Fruit fly (Drosophila melanogaster) whole organism, embryonic: Measurements from ENCODE around the gene barr.
A peak's percentile ranks its signal among the peaks of the same experiment; 100 is the strongest.

Experiments used
- Awh ChIP-seq: fragments of 200-800 bp; sonication (Bioruptor generic); IDR thresholded peaks from 2 replicates; pipeline ENCODE4, ENCODE4 v1.3.6; 2022; ENCODE audit warnings: missing biosample characterization, missing genetic modification characterization
- Bdp1 ChIP-seq: fragments of 200-800 bp; sonication (Bioruptor generic); optimal IDR thresholded peaks from 3 replicates; lab custom pipeline; 2016; ENCODE audit warnings: missing biosample characterization, missing genetic modification characterization
- Blimp-1 ChIP-seq: fragments of 200-800 bp; sonication (Bioruptor generic); optimal IDR thresholded peaks from 3 replicates; lab custom pipeline; 2018; ENCODE audit warnings: missing biosample characterization, missing genetic modification characterization, mild to moderate bottlenecking, moderate library complexity, missing genetic modification reagents
- CG10267 ChIP-seq: fragments of 200-800 bp; sonication (Bioruptor generic); optimal IDR thresholded peaks from 2 replicates; lab custom pipeline; 2018; ENCODE audit warnings: missing biosample characterization, mild to moderate bottlenecking, missing genetic modification characterization, moderate library complexity
- CG10274 ChIP-seq: fragments of 200-800 bp; sonication (Bioruptor generic); optimal IDR thresholded peaks from 3 replicates; lab custom pipeline; 2017; ENCODE audit warnings: missing biosample characterization, mild to moderate bottlenecking, missing genetic modification characterization
- CG10366 ChIP-seq: fragments of 200-800 bp; sonication (Bioruptor generic); IDR thresholded peaks from 2 replicates; pipeline ENCODE4 v1.3.6; 2022; ENCODE audit warnings: missing biosample characterization, missing genetic modification characterization
- CG12769 ChIP-seq: fragments of 200-800 bp; sonication (Bioruptor generic); optimal IDR thresholded peaks from 2 replicates; lab custom pipeline; 2019; ENCODE audit warnings: missing biosample characterization, mild to moderate bottlenecking, missing genetic modification characterization, moderate library complexity
- CG13287 ChIP-seq: fragments of 200-800 bp; sonication (Bioruptor generic); IDR thresholded peaks from 2 replicates; pipeline ENCODE4 v1.3.6; 2022; ENCODE audit warnings: missing biosample characterization, missing genetic modification characterization; ENCODE audit not compliant: partially characterized antibody
- CG14014 ChIP-seq: fragments of 200-800 bp; sonication (Bioruptor generic); IDR thresholded peaks from 2 replicates; pipeline ENCODE4 v1.3.6; 2022; ENCODE audit warnings: missing biosample characterization, missing genetic modification characterization
- CG14860 ChIP-seq: fragments of 200-800 bp; sonication (Bioruptor generic); IDR thresholded peaks from 3 replicates; pipeline ENCODE4 v1.3.6; 2022; ENCODE audit warnings: missing biosample characterization, missing genetic modification characterization; ENCODE audit not compliant: partially characterized antibody
- CG17359 ChIP-seq: fragments of 200-800 bp; sonication (Bioruptor generic); optimal IDR thresholded peaks from 3 replicates; lab custom pipeline; 2018; ENCODE audit warnings: missing biosample characterization, mild to moderate bottlenecking, missing genetic modification characterization, moderate library complexity
- CG18764 ChIP-seq: fragments of 200-800 bp; sonication (Bioruptor generic); optimal IDR thresholded peaks from 3 replicates; lab custom pipeline; 2016; ENCODE audit warnings: missing biosample characterization, missing genetic modification characterization
- CG32767 ChIP-seq: fragments of 200-800 bp; sonication (Bioruptor generic); IDR thresholded peaks from 2 replicates; pipeline ENCODE4 v1.3.6; 2022; ENCODE audit warnings: missing biosample characterization, missing genetic modification characterization
- CG4328 ChIP-seq: fragments of 200-800 bp; sonication (Bioruptor generic); optimal IDR thresholded peaks from 3 replicates; lab custom pipeline; 2017; ENCODE audit warnings: missing biosample characterization, missing genetic modification reagents, missing genetic modification characterization
- CG4730 ChIP-seq: fragments of 200-800 bp; sonication (Bioruptor generic); IDR thresholded peaks from 2 replicates; pipeline ENCODE4 v1.3.6; 2022; ENCODE audit warnings: missing biosample characterization, missing genetic modification characterization
- CG5953 ChIP-seq: fragments of 200-800 bp; sonication (Bioruptor generic); IDR thresholded peaks from 2 replicates; pipeline ENCODE4 v1.3.6; 2022; ENCODE audit warnings: missing biosample characterization, missing genetic modification characterization
- CG6272 ChIP-seq: fragments of 200-800 bp; sonication (Bioruptor generic); IDR thresholded peaks from 2 replicates; pipeline ENCODE4 v1.3.6; 2022; ENCODE audit warnings: missing biosample characterization, missing genetic modification characterization
- CG6765 ChIP-seq: fragments of 200-800 bp; sonication (Bioruptor generic); optimal IDR thresholded peaks from 3 replicates; lab custom pipeline; 2017; ENCODE audit warnings: missing biosample characterization, mild to moderate bottlenecking, missing genetic modification characterization
- CG9437 ChIP-seq: fragments of 200-800 bp; sonication (Bioruptor generic); optimal IDR thresholded peaks from 2 replicates; lab custom pipeline; 2018; ENCODE audit warnings: missing biosample characterization, mild to moderate bottlenecking, missing genetic modification characterization
- Chrac-16 ChIP-seq: fragments of 200-800 bp; sonication (Bioruptor generic); optimal IDR thresholded peaks from 3 replicates; lab custom pipeline; 2016; ENCODE audit warnings: missing biosample characterization, missing genetic modification characterization
- Dek ChIP-seq: fragments of 200-800 bp; sonication (Bioruptor generic); optimal IDR thresholded peaks from 3 replicates; lab custom pipeline; 2019; ENCODE audit warnings: missing biosample characterization, mild to moderate bottlenecking, missing genetic modification characterization, moderate library complexity
- Doc2 ChIP-seq: fragments of 200-800 bp; sonication (Bioruptor generic); IDR thresholded peaks from 2 replicates; pipeline ENCODE4 v1.3.6; 2022; ENCODE audit warnings: missing biosample characterization, missing genetic modification characterization
- E2f1 ChIP-seq: fragments of 200-800 bp; sonication (Bioruptor generic); IDR thresholded peaks from 2 replicates; pipeline ENCODE4 v1.3.6; 2022; ENCODE audit warnings: missing biosample characterization, missing genetic modification characterization
- E2f2 ChIP-seq: fragments of 200-800 bp; sonication (Bioruptor generic); IDR thresholded peaks from 2 replicates; pipeline ENCODE4 v1.3.6; 2022; ENCODE audit warnings: missing biosample characterization, missing genetic modification characterization
- Fer2 ChIP-seq: fragments of 200-800 bp; sonication (Bioruptor generic); optimal IDR thresholded peaks from 2 replicates; lab custom pipeline; 2018; ENCODE audit warnings: missing biosample characterization, mild to moderate bottlenecking, missing genetic modification characterization, moderate library complexity
- GATAe ChIP-seq: fragments of 200-800 bp; sonication (Bioruptor generic); conservative IDR thresholded peaks from 2 replicates; pipeline ENCODE4 v1.3.6; 2022; ENCODE audit warnings: missing biosample characterization, missing genetic modification characterization
- Hr3 ChIP-seq: fragments of 200-800 bp; sonication (Bioruptor generic); optimal IDR thresholded peaks from 3 replicates; lab custom pipeline; 2016; ENCODE audit warnings: missing biosample characterization, missing genetic modification characterization
- Hr39 ChIP-seq: fragments of >200 bp; optimal IDR thresholded peaks from 2 replicates; lab custom pipeline; 2017
- MBD-R2 ChIP-seq: fragments of 200-800 bp; sonication (Bioruptor generic); IDR thresholded peaks from 2 replicates; pipeline ENCODE4 v1.3.6; 2022; ENCODE audit warnings: missing biosample characterization, missing genetic modification characterization
- Neu2 ChIP-seq: fragments of 200-800 bp; sonication (Bioruptor generic); optimal IDR thresholded peaks from 3 replicates; lab custom pipeline; 2016; ENCODE audit warnings: missing biosample characterization, missing genetic modification characterization, borderline replicate concordance
- Oli ChIP-seq: fragments of 200-800 bp; sonication (Bioruptor generic); optimal IDR thresholded peaks from 2 replicates; lab custom pipeline; 2018; ENCODE audit warnings: missing biosample characterization, mild to moderate bottlenecking, missing genetic modification characterization, moderate library complexity
- Ravus ChIP-seq: fragments of 200-800 bp; sonication (Bioruptor generic); IDR thresholded peaks from 2 replicates; pipeline ENCODE4 v1.3.6; 2022; ENCODE audit warnings: missing biosample characterization, missing genetic modification characterization
- Sox102F ChIP-seq: fragments of 200-800 bp; sonication (Bioruptor generic); optimal IDR thresholded peaks from 2 replicates; lab custom pipeline; 2018; ENCODE audit warnings: missing biosample characterization, mild to moderate bottlenecking, missing genetic modification characterization, moderate library complexity
- Spps ChIP-seq: fragments of 200-800 bp; sonication (Bioruptor generic); optimal IDR thresholded peaks from 2 replicates; lab custom pipeline; 2018; ENCODE audit warnings: missing biosample characterization, mild to moderate bottlenecking, missing genetic modification characterization
- amos ChIP-seq: fragments of 200-800 bp; sonication (Bioruptor generic); IDR thresholded peaks from 2 replicates; pipeline ENCODE4 v1.3.6; 2022; ENCODE audit warnings: missing biosample characterization, missing genetic modification characterization; ENCODE audit not compliant: partially characterized antibody
- cad ChIP-seq: fragments of >200 bp; optimal IDR thresholded peaks from 2 replicates; lab custom pipeline; 2017; ENCODE audit warnings: missing biosample characterization, missing genetic modification characterization
- cwo ChIP-seq: fragments of 200-800 bp; sonication (Bioruptor generic); optimal IDR thresholded peaks from 3 replicates; lab custom pipeline; 2017; ENCODE audit warnings: missing biosample characterization, missing genetic modification characterization, mild to moderate bottlenecking, moderate library complexity, missing genetic modification reagents
- esg ChIP-seq: fragments of 200-800 bp; sonication (Bioruptor generic); conservative IDR thresholded peaks from 2 replicates; pipeline ENCODE4 v1.3.6; 2022; ENCODE audit warnings: missing biosample characterization, missing genetic modification characterization
- exex ChIP-seq: fragments of 200-800 bp; sonication (Bioruptor generic); optimal IDR thresholded peaks from 4 replicates; lab custom pipeline; 2018; ENCODE audit warnings: missing biosample characterization, mild to moderate bottlenecking, missing genetic modification characterization, moderate library complexity
- gcm2 ChIP-seq: fragments of 200-800 bp; sonication (Bioruptor generic); optimal IDR thresholded peaks from 2 replicates; lab custom pipeline; 2016; ENCODE audit warnings: missing biosample characterization, missing genetic modification characterization
- gsb ChIP-seq: fragments of 200-800 bp; sonication (Bioruptor generic); IDR thresholded peaks from 2 replicates; pipeline ENCODE4 v1.3.6; 2022; ENCODE audit warnings: missing biosample characterization, missing genetic modification characterization
- hth ChIP-seq: fragments of >200 bp; optimal IDR thresholded peaks from 2 replicates; lab custom pipeline; 2017; ENCODE audit warnings: inconsistent platforms
- knrl ChIP-seq: fragments of 200-800 bp; sonication (Bioruptor generic); IDR thresholded peaks from 3 replicates; pipeline ENCODE4 v1.3.6; 2022; ENCODE audit warnings: missing biosample characterization, missing genetic modification characterization; ENCODE audit not compliant: partially characterized antibody
- mam ChIP-seq: fragments of 200-800 bp; sonication (Bioruptor generic); optimal IDR thresholded peaks from 3 replicates; lab custom pipeline; 2016; ENCODE audit warnings: missing biosample characterization, missing genetic modification characterization
- odd ChIP-seq: fragments of 200-800 bp; sonication (Bioruptor generic); optimal IDR thresholded peaks from 2 replicates; lab custom pipeline; 2017; ENCODE audit warnings: missing biosample characterization, mild to moderate bottlenecking, missing genetic modification characterization
- otp ChIP-seq: fragments of 200-800 bp; sonication (Bioruptor generic); IDR thresholded peaks from 3 replicates; pipeline ENCODE4, ENCODE4 v1.3.6; 2022; ENCODE audit warnings: missing biosample characterization, missing genetic modification characterization
- p53 ChIP-seq: fragments of 200-800 bp; sonication (Bioruptor generic); optimal IDR thresholded peaks from 2 replicates; lab custom pipeline; 2016; ENCODE audit warnings: missing biosample characterization, missing genetic modification characterization
- psq ChIP-seq: fragments of 200-800 bp; sonication (Bioruptor generic); optimal IDR thresholded peaks from 2 replicates; lab custom pipeline; 2017; ENCODE audit warnings: missing biosample characterization, missing genetic modification characterization
- scrt ChIP-seq: fragments of 200-800 bp; sonication (Bioruptor generic); optimal IDR thresholded peaks from 2 replicates; lab custom pipeline; 2018; ENCODE audit warnings: missing biosample characterization, mild to moderate bottlenecking, missing genetic modification characterization, moderate library complexity
- sna ChIP-seq: fragments of 200-800 bp; sonication (Bioruptor generic); IDR thresholded peaks from 2 replicates; pipeline ENCODE4 v1.3.6; 2022; ENCODE audit warnings: missing biosample characterization, missing genetic modification characterization; ENCODE audit not compliant: partially characterized antibody
- sqz ChIP-seq: fragments of 200-800 bp; sonication (Bioruptor generic); optimal IDR thresholded peaks from 3 replicates; lab custom pipeline; 2018; ENCODE audit warnings: missing biosample characterization, mild to moderate bottlenecking, missing genetic modification characterization
- wdn ChIP-seq: fragments of 200-800 bp; sonication (Bioruptor generic); IDR thresholded peaks from 2 replicates; pipeline ENCODE4 v1.3.6; 2022; ENCODE audit warnings: missing biosample characterization, missing genetic modification characterization

The barr gene

DNA sequence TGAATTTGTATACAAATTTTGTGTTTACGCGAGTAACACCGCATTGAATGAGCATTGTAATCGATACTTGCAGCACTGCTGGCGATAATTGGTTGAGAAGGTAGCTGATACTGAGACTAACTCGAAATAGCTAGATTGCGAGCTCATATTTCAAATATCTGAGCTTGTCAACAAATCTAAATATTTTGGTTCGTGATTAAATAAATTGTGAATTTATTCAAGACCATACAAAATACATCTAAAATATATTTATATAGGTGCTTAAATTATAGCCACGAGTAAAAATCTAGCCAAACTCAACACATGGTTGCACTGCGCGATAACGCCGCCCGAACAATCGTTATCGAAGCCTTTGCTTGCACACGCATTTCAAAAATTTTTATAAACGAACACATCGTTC lies 32.6 kb upstream of the barr start, which contains the start of the genes Taf13 and nesd (continued):
- TF ChIP-seq cwo (GFP tag; lab: Kevin White, UChicago): no peak
- TF ChIP-seq E2f1: no peak
- TF ChIP-seq wdn (GFP tag; lab: Robert Waterston, UW): no peak
- TF ChIP-seq CG18764: peak; percentile 26
- no peak for TF ChIP-seq odd
- no peak for TF ChIP-seq CG17359
- no peak for TF ChIP-seq CG4328
- no peak for TF ChIP-seq scrt (GFP tag; lab: Kevin White, UChicago)
- no peak for TF ChIP-seq esg (GFP tag; lab: Robert Waterston, UW)
- TF ChIP-seq CG6765 (GFP tag; lab: Kevin White, UChicago): no peak
- no peak for TF ChIP-seq psq (GFP tag; lab: Kevin White, UChicago)
- TF ChIP-seq Oli (tag; lab: Kevin White, UChicago): peak; percentile 32
- no peak for TF ChIP-seq CG5953 (GFP tag; lab: Robert Waterston, UW)
- no peak for TF ChIP-seq Sox102F
- TF ChIP-seq Awh (GFP tag; lab: Robert Waterston, UW): no peak
- TF ChIP-seq CG12769 (tag; lab: Kevin White, UChicago): peak; percentile 15
- TF ChIP-seq Hr39 (lab: Kevin White, UChicago): no peak
- peak; percentile 1 for TF ChIP-seq Bdp1 (GFP tag; lab: Kevin White, UChicago)
- no peak for TF ChIP-seq Fer2 (tag; lab: Kevin White, UChicago)
- no peak for TF ChIP-seq Neu2 (GFP tag; lab: Kevin White, UChicago)
- no peak for TF ChIP-seq CG10274 (GFP tag; lab: Kevin White, UChicago)
- TF ChIP-seq Dek (tag; lab: Kevin White, UChicago): peak; percentile 32
- peak; percentile 89 for TF ChIP-seq E2f2 (GFP tag; lab: Robert Waterston, UW)
- no peak for TF ChIP-seq Spps
- no peak for TF ChIP-seq CG14014 (GFP tag; lab: Robert Waterston, UW)
- TF ChIP-seq cad (GFP tag; lab: Kevin White, UChicago): no peak
- TF ChIP-seq Blimp-1 (GFP tag; lab: Kevin White, UChicago): no peak
- TF ChIP-seq Doc2: no peak
- no peak for TF ChIP-seq CG4730 (GFP tag; lab: Robert Waterston, UW)
- TF ChIP-seq gcm2 (GFP tag; lab: Kevin White, UChicago): no peak
- TF ChIP-seq knrl: peak; percentile 75
- peak; percentile 20 for TF ChIP-seq Hr3 (GFP tag; lab: Kevin White, UChicago)
- TF ChIP-seq sqz (GFP tag; lab: Kevin White, UChicago): no peak
- peak; percentile 40 for TF ChIP-seq mam (GFP tag; lab: Kevin White, UChicago)
- no peak for TF ChIP-seq GATAe (GFP tag; lab: Robert Waterston, UW)
- no peak for TF ChIP-seq Ravus
- no peak for TF ChIP-seq CG10366 (GFP tag; lab: Robert Waterston, UW)
- TF ChIP-seq CG9437 (GFP tag; lab: Kevin White, UChicago): peak; percentile 35
- no peak for TF ChIP-seq p53 (GFP tag; lab: Kevin White, UChicago)
- TF ChIP-seq CG10267 (tag; lab: Kevin White, UChicago): peak; percentile 56
- TF ChIP-seq hth: no peak
- TF ChIP-seq CG14860 (GFP tag; lab: Robert Waterston, UW): peak; percentile 82
- TF ChIP-seq exex: peak; percentile 20
- TF ChIP-seq gsb (GFP tag; lab: Robert Waterston, UW): no peak
- TF ChIP-seq amos (GFP tag; lab: Robert Waterston, UW): peak; percentile 56
- TF ChIP-seq sna (GFP tag; lab: Robert Waterston, UW): no peak; the same call in 1 of the 2 replicates
- TF ChIP-seq Chrac-16 (GFP tag; lab: Kevin White, UChicago): peak; percentile 11
- TF ChIP-seq CG13287 (GFP tag; lab: Robert Waterston, UW): peak; percentile 82
- peak; percentile 77 for TF ChIP-seq MBD-R2
- no peak for TF ChIP-seq otp (GFP tag; lab: Robert Waterston, UW)
- TF ChIP-seq CG6272: no peak
- peak; percentile 16; the same call in 1 of the 2 replicates for TF ChIP-seq CG32767 (GFP tag; lab: Robert Waterston, UW)
